Worm (Caenorhabditis elegans): Measurements from ENCODE around the gene cls-1.

DNA sequence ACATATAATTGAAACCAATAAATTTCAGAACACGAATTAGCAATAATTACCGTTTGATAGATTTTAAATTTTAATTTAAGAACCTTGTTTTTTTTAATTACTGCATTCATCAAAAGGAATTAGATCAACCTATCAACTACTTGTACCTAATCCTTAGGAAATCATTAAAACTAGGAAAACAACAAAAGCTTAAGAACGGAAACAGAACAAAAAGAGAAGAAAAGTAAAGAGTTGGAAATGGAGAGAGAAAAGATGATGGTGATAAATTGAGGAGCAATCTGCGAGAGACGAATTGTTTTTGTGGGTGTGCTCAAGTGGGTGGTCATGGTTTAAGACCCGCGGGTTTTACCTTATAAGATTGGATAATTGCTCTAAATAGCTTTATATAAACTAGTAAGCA, 27.4 kb downstream of the cls-1 start:
- TF ChIP-seq nhr-6 (tag; optimal IDR thresholded peaks at IDR 0.05) (no peak), nhr-77 (tag; optimal IDR thresholded peaks at IDR 0.05) (no peak), ceh-16 (tag; optimal IDR thresholded peaks at IDR 0.05) (no peak), nhr-129 (tag; optimal IDR thresholded peaks at IDR 0.05) (no peak), egl-27 (tag; optimal IDR thresholded peaks at IDR 0.05) (no peak), nhr-237 (tag; optimal IDR thresholded peaks at IDR 0.05) (no peak), mab-5 (tag; optimal IDR thresholded peaks at IDR 0.05) (peak; percentile 54), skn-1 (tag; optimal IDR thresholded peaks at IDR 0.05) (no peak), ama-1 (optimal IDR thresholded peaks at IDR 0.05) (no peak)
